Worm (Caenorhabditis elegans) whole organism, late embryonic: ENCODE data around the gene Y43F8B.18.

Experiments used
- ahr-1 ChIP-seq: sonication (generic microtip); optimal IDR thresholded peaks from 2 replicates; lab custom pipeline; 2016; ENCODE audit warnings: missing genetic modification characterization, missing compliant biosample characterization
- ceh-19 ChIP-seq: fragments of 200-800 bp; sonication (Bioruptor generic); optimal IDR thresholded peaks from 2 replicates; lab custom pipeline; 2018; ENCODE audit warnings: mild to moderate bottlenecking, missing genetic modification characterization, missing compliant biosample characterization
- ceh-34 ChIP-seq: sonication (generic microtip); optimal IDR thresholded peaks from 2 replicates; lab custom pipeline; 2016; ENCODE audit warnings: mild to moderate bottlenecking, missing genetic modification characterization, missing compliant biosample characterization
- ceh-48 ChIP-seq: sonication (generic microtip); optimal IDR thresholded peaks from 2 replicates; lab custom pipeline; 2016; ENCODE audit warnings: missing genetic modification characterization, inconsistent platforms, missing compliant biosample characterization
- elt-2 ChIP-seq: sonication (generic microtip); optimal IDR thresholded peaks from 2 replicates; lab custom pipeline; 2016; ENCODE audit warnings: missing genetic modification reagents, missing genetic modification characterization, missing compliant biosample characterization
- fkh-10 ChIP-seq: fragments of 150-350 bp; optimal IDR thresholded peaks from 2 replicates; lab custom pipeline; 2014; ENCODE audit warnings: missing biosample characterization, missing genetic modification reagents, missing genetic modification characterization
- hlh-6 ChIP-seq: sonication (generic microtip); optimal IDR thresholded peaks from 2 replicates; lab custom pipeline; 2016; ENCODE audit warnings: missing genotype, missing genetic modification characterization, missing compliant biosample characterization
- nfya-1 ChIP-seq: sonication (generic microtip); optimal IDR thresholded peaks from 2 replicates; lab custom pipeline; 2017; ENCODE audit warnings: missing genetic modification characterization, mild to moderate bottlenecking, missing compliant biosample characterization, antibody characterized with exemption, moderate library complexity
- nhr-11 ChIP-seq: fragments of 150-350 bp; optimal IDR thresholded peaks from 2 replicates; lab custom pipeline; 2014; ENCODE audit warnings: missing biosample characterization, missing genetic modification characterization
- pag-3 ChIP-seq: sonication (generic microtip); optimal IDR thresholded peaks from 2 replicates; lab custom pipeline; 2016; ENCODE audit warnings: missing compliant biosample characterization, missing genetic modification characterization, borderline replicate concordance
- sox-2 ChIP-seq: fragments of 200-800 bp; sonication (Bioruptor generic); IDR thresholded peaks from 2 replicates; pipeline ENCODE4 v1.3.6; 2022; ENCODE audit warnings: missing genetic modification reagents, missing genetic modification characterization, missing compliant biosample characterization
- tbx-7 ChIP-seq: sonication (generic microtip); optimal IDR thresholded peaks from 2 replicates; lab custom pipeline; 2016; ENCODE audit warnings: missing genotype, missing genetic modification characterization, missing compliant biosample characterization

ce11 chrV:19510352-19510751, 24.6 kb downstream of the Y43F8B.18 start:
- TF ChIP-seq fkh-10 (no peak), elt-2 (no peak), ceh-19 (no peak), sox-2 (GFP tag; lab: Robert Waterston, UW) (no peak), ceh-48 (tag; lab: Kevin White, UChicago) (no peak), pag-3 (tag; lab: Kevin White, UChicago) (no peak), ahr-1 (tag; lab: Kevin White, UChicago) (no peak), nhr-11 (tag; lab: Kevin White, UChicago) (no peak), hlh-6 (no peak), ceh-34 (tag; lab: Kevin White, UChicago) (no peak), tbx-7 (tag; lab: Kevin White, UChicago) (no peak), nfya-1 (no peak)
